Worm (Caenorhabditis elegans) whole organism, young adult: Measurements from ENCODE around the gene F46E10.2.

Experiments used
- B0035.1 ChIP-seq: sonication (generic microtip); optimal IDR thresholded peaks from 2 replicates; lab custom pipeline; 2016; ENCODE audit warnings: missing genetic modification characterization, mild to moderate bottlenecking, missing compliant biosample characterization, missing genotype, missing genetic modification reagents
- B0261.1 ChIP-seq: sonication (generic microtip); optimal IDR thresholded peaks from 2 replicates; lab custom pipeline; 2016; ENCODE audit warnings: mild to moderate bottlenecking, missing genetic modification characterization, moderate library complexity, missing compliant biosample characterization
- B0336.3 ChIP-seq: fragments of 200-800 bp; sonication (Bioruptor generic); IDR thresholded peaks from 2 replicates; pipeline ENCODE4 v1.3.6; 2022; ENCODE audit warnings: missing genetic modification characterization, missing compliant biosample characterization
- C17E4.6 ChIP-seq: fragments of 200-800 bp; sonication (Bioruptor generic); IDR thresholded peaks from 2 replicates; pipeline ENCODE4 v1.3.6; 2022; ENCODE audit warnings: missing genetic modification reagents, missing genetic modification characterization, missing compliant biosample characterization
- D2030.7 ChIP-seq: fragments of 200-800 bp; sonication (Bioruptor generic); IDR thresholded peaks from 2 replicates; pipeline ENCODE4 v1.3.6; 2022; ENCODE audit warnings: missing genetic modification reagents, missing genetic modification characterization, missing compliant biosample characterization
- F22D6.2 ChIP-seq: sonication (generic microtip); optimal IDR thresholded peaks from 2 replicates; lab custom pipeline; 2016; ENCODE audit warnings: mild to moderate bottlenecking, missing genetic modification characterization, missing compliant biosample characterization
- F52B5.7 ChIP-seq: sonication (generic microtip); optimal IDR thresholded peaks from 2 replicates; lab custom pipeline; 2016; ENCODE audit warnings: mild to moderate bottlenecking, missing genetic modification characterization, missing compliant biosample characterization
- F57A8.1 ChIP-seq: fragments of 200-800 bp; sonication (Bioruptor generic); optimal IDR thresholded peaks from 2 replicates; lab custom pipeline; 2018; ENCODE audit warnings: mild to moderate bottlenecking, missing genetic modification characterization, moderate library complexity, missing compliant biosample characterization
- K12H6.12 ChIP-seq: fragments of 200-800 bp; sonication (Bioruptor generic); optimal IDR thresholded peaks from 2 replicates; lab custom pipeline; 2018; ENCODE audit warnings: mild to moderate bottlenecking, missing genetic modification characterization, missing compliant biosample characterization
- Y53G8AR.9 ChIP-seq: fragments of 200-800 bp; sonication (Bioruptor generic); conservative IDR thresholded peaks from 2 replicates; pipeline ENCODE4 v1.3.6; 2022; ENCODE audit warnings: missing genetic modification reagents, missing genetic modification characterization, missing compliant biosample characterization
- Y79H2A.3 ChIP-seq: fragments of 200-800 bp; sonication (Bioruptor generic); conservative IDR thresholded peaks from 2 replicates; pipeline ENCODE4 v1.3.6; 2022; ENCODE audit warnings: missing genetic modification reagents, missing genetic modification characterization, missing compliant biosample characterization
- Y95B8A.8 ChIP-seq: fragments of 200-800 bp; sonication (Bioruptor generic); IDR thresholded peaks from 2 replicates; pipeline ENCODE4 v1.3.6; 2022; ENCODE audit warnings: missing genetic modification reagents, missing genetic modification characterization, missing compliant biosample characterization
- ZK185.1 ChIP-seq: sonication (generic microtip); optimal IDR thresholded peaks from 2 replicates; lab custom pipeline; 2016; ENCODE audit warnings: mild to moderate bottlenecking, missing genetic modification characterization, missing compliant biosample characterization; ENCODE audit not compliant: poor library complexity, severe bottlenecking
- ama-1 ChIP-seq, 3 experiments: fragments of 150-350 bp in 1 of 3; sonication (generic microtip) in 2 of 3; optimal IDR thresholded peaks; 2 replicates each; lab custom pipeline; 2014 to 2018; ENCODE audit warnings: missing biosample characterization in 2 of 3, missing genetic modification characterization in 2 of 3, missing genetic modification reagents in 2 of 3
- aptf-3 ChIP-seq: fragments of 200-800 bp; sonication (Bioruptor generic); IDR thresholded peaks from 2 replicates; pipeline ENCODE4 v1.3.6; 2022; ENCODE audit warnings: missing genetic modification characterization, missing compliant biosample characterization
- attf-3 ChIP-seq: fragments of 200-800 bp; sonication (Bioruptor generic); conservative IDR thresholded peaks from 2 replicates; pipeline ENCODE4 v1.3.6; 2022; ENCODE audit warnings: missing genetic modification reagents, missing genetic modification characterization, missing compliant biosample characterization
- cebp-2 ChIP-seq: fragments of 200-800 bp; sonication (Bioruptor generic); IDR thresholded peaks from 2 replicates; pipeline ENCODE4 v1.3.6; 2022; ENCODE audit warnings: missing genetic modification characterization, missing compliant biosample characterization
- ceh-27 ChIP-seq: fragments of 200-800 bp; sonication (Bioruptor generic); optimal IDR thresholded peaks from 2 replicates; lab custom pipeline; 2018; ENCODE audit warnings: mild to moderate bottlenecking, missing genetic modification characterization, moderate library complexity, missing compliant biosample characterization
- ceh-58 ChIP-seq: fragments of 200-800 bp; sonication (Bioruptor generic); IDR thresholded peaks from 2 replicates; pipeline ENCODE4 v1.3.6; 2022; ENCODE audit warnings: missing genetic modification characterization, missing compliant biosample characterization
- ceh-91 ChIP-seq: fragments of 200-800 bp; sonication (Bioruptor generic); IDR thresholded peaks from 2 replicates; pipeline ENCODE4 v1.3.6; 2022; ENCODE audit warnings: missing genetic modification reagents, missing genetic modification characterization, missing compliant biosample characterization
- die-1 ChIP-seq: sonication (generic microtip); optimal IDR thresholded peaks from 2 replicates; lab custom pipeline; 2016; ENCODE audit warnings: missing genotype, mild to moderate bottlenecking, missing genetic modification characterization, missing compliant biosample characterization
- efl-1 ChIP-seq: fragments of 150-350 bp; optimal IDR thresholded peaks from 2 replicates; lab custom pipeline; 2014; ENCODE audit warnings: missing biosample characterization, missing genetic modification reagents, missing genetic modification characterization
- egrh-3 ChIP-seq: fragments of 200-800 bp; sonication (Bioruptor generic); IDR thresholded peaks from 2 replicates; pipeline ENCODE4 v1.3.6; 2022; ENCODE audit warnings: missing genetic modification reagents, missing genetic modification characterization, missing compliant biosample characterization
- ets-4 ChIP-seq: fragments of 200-800 bp; sonication (Bioruptor generic); optimal IDR thresholded peaks from 2 replicates; lab custom pipeline; 2018; ENCODE audit warnings: mild to moderate bottlenecking, missing genetic modification characterization, missing compliant biosample characterization
- fkh-3 ChIP-seq: sonication (generic microtip); optimal IDR thresholded peaks from 2 replicates; lab custom pipeline; 2016; ENCODE audit warnings: mild to moderate bottlenecking, missing genetic modification characterization, missing compliant biosample characterization
- him-1 ChIP-seq: sonication (generic microtip); optimal IDR thresholded peaks from 2 replicates; lab custom pipeline; 2016; ENCODE audit warnings: missing genotype, missing genetic modification reagents, missing genetic modification characterization, missing compliant biosample characterization
- lag-1 ChIP-seq: fragments of 200-800 bp; sonication (Bioruptor generic); IDR thresholded peaks from 2 replicates; pipeline ENCODE4 v1.3.6; 2022; ENCODE audit warnings: missing genetic modification reagents, missing genetic modification characterization, missing compliant biosample characterization
- let-526 ChIP-seq: fragments of 200-800 bp; sonication (Bioruptor generic); IDR thresholded peaks from 2 replicates; pipeline ENCODE4 v1.3.6; 2022; ENCODE audit warnings: missing genetic modification reagents, missing genetic modification characterization, missing compliant biosample characterization
- let-607 ChIP-seq, 2 experiments: fragments of 200-800 bp in 1 of 2; sonication (Bioruptor generic) in 1 of 2; sonication (generic microtip) in 1 of 2; optimal IDR thresholded peaks; 2 replicates each; lab custom pipeline; 2016 to 2018; ENCODE audit warnings: mild to moderate bottlenecking in 2 of 2, missing compliant biosample characterization in 2 of 2, missing genetic modification characterization in 2 of 2, moderate library complexity in 2 of 2, missing genotype in 1 of 2
- lir-1 ChIP-seq: fragments of 200-800 bp; sonication (Bioruptor generic); conservative IDR thresholded peaks from 2 replicates; pipeline ENCODE4 v1.3.6; 2022; ENCODE audit warnings: missing genetic modification reagents, missing genetic modification characterization, missing compliant biosample characterization
- madf-10 ChIP-seq: sonication (generic microtip); optimal IDR thresholded peaks from 2 replicates; lab custom pipeline; 2016; ENCODE audit warnings: mild to moderate bottlenecking, missing genetic modification characterization, missing compliant biosample characterization
- madf-6 ChIP-seq: fragments of 200-800 bp; sonication (Bioruptor generic); IDR thresholded peaks from 2 replicates; pipeline ENCODE4 v1.3.6; 2022; ENCODE audit warnings: missing genetic modification reagents, missing genetic modification characterization, missing compliant biosample characterization
- nfya-1 ChIP-seq: sonication (generic microtip); optimal IDR thresholded peaks from 2 replicates; lab custom pipeline; 2017; ENCODE audit warnings: antibody characterized with exemption, missing compliant biosample characterization, missing genetic modification characterization, borderline replicate concordance; ENCODE audit not compliant: insufficient read depth
- nfya-2 ChIP-seq: fragments of 200-800 bp; sonication (Bioruptor generic); IDR thresholded peaks from 2 replicates; pipeline ENCODE4 v1.3.6; 2022; ENCODE audit warnings: missing genetic modification reagents, missing genetic modification characterization, missing compliant biosample characterization
- nhr-120 ChIP-seq: fragments of 200-800 bp; sonication (Bioruptor generic); IDR thresholded peaks from 2 replicates; pipeline ENCODE4 v1.3.6; 2022; ENCODE audit warnings: missing genetic modification characterization, missing compliant biosample characterization
- nhr-27 ChIP-seq: fragments of 200-800 bp; sonication (Bioruptor generic); optimal IDR thresholded peaks from 2 replicates; lab custom pipeline; 2018; ENCODE audit warnings: mild to moderate bottlenecking, missing genetic modification characterization, moderate library complexity, missing compliant biosample characterization
- nhr-80 ChIP-seq: sonication (generic microtip); optimal IDR thresholded peaks from 2 replicates; lab custom pipeline; 2016; ENCODE audit warnings: missing genetic modification characterization, missing compliant biosample characterization
- snpc-3.4 ChIP-seq: sonication (generic microtip); optimal IDR thresholded peaks from 2 replicates; lab custom pipeline; 2017; ENCODE audit warnings: missing genetic modification characterization, mild to moderate bottlenecking, missing compliant biosample characterization, antibody characterized with exemption, moderate library complexity, missing genotype, missing genetic modification reagents
- snpc-4 ChIP-seq, 5 experiments: fragments of 150-350 bp in 1 of 5; sonication (generic microtip) in 4 of 5; optimal IDR thresholded peaks; 2 replicates each; lab custom pipeline; 2014 to 2018; ENCODE audit warnings: missing genetic modification characterization in 5 of 5, missing biosample characterization in 3 of 5, antibody characterized with exemption in 2 of 5, mild to moderate bottlenecking in 2 of 5, missing compliant biosample characterization in 2 of 5, missing genotype in 2 of 5, moderate library complexity in 2 of 5, missing genetic modification reagents in 1 of 5
- somi-1 ChIP-seq: fragments of 200-800 bp; sonication (Bioruptor generic); optimal IDR thresholded peaks from 2 replicates; lab custom pipeline; 2018; ENCODE audit warnings: mild to moderate bottlenecking, missing genetic modification characterization, missing compliant biosample characterization
- zfh-2 ChIP-seq: fragments of 200-800 bp; sonication (Bioruptor generic); conservative IDR thresholded peaks from 2 replicates; pipeline ENCODE4 v1.3.6; 2022; ENCODE audit warnings: missing genetic modification reagents, missing genetic modification characterization, missing compliant biosample characterization
- ztf-22 ChIP-seq: fragments of 200-800 bp; sonication (Bioruptor generic); optimal IDR thresholded peaks from 2 replicates; lab custom pipeline; 2018; ENCODE audit warnings: mild to moderate bottlenecking, missing genetic modification characterization, moderate library complexity, missing compliant biosample characterization
- ztf-26 ChIP-seq: sonication (generic microtip); optimal IDR thresholded peaks from 2 replicates; lab custom pipeline; 2017; ENCODE audit warnings: missing genetic modification characterization, missing compliant biosample characterization
- ztf-6 ChIP-seq: fragments of 200-800 bp; sonication (Bioruptor generic); IDR thresholded peaks from 2 replicates; pipeline ENCODE4 v1.3.6; 2022; ENCODE audit warnings: missing genetic modification reagents, missing genetic modification characterization, missing compliant biosample characterization

Gene F46E10.2

DNA sequence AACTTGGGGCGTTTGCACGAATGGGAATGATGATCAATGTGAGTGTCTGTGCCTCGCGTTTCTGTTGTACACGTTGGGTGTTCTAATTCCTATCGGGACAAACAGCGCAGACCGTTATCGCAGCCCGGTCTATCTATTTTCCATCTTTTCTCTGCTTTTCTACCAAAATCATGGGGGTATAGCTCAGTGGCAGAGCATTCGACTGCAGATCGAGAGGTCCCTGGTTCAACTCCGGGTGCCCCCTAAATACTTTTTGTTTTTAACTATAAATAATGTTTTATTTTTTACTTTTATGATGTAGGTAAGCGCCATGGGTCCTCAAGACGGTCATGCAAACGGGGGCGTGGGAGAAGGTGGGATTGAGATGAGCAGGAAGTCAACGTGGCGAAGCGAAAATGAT, 39.4 kb downstream of the F46E10.2 start (continued):
- TF ChIP-seq ZK185.1 (tag; lab: Kevin White, UChicago) (peak; percentile 41), B0261.1 (tag; lab: Kevin White, UChicago) (peak; percentile 77), egrh-3 (GFP tag; lab: Robert Waterston, UW) (no peak), ets-4 (GFP tag; lab: Kevin White, UChicago) (peak; percentile 60), nfya-1 (tag; lab: Kevin White, UChicago) (no peak), ztf-6 (GFP tag; lab: Robert Waterston, UW) (no peak), nhr-120 (GFP tag; lab: Robert Waterston, UW) (no peak), B0035.1 (peak; percentile 31), efl-1 (GFP tag; lab: Kevin White, UChicago) (no peak), lag-1 (GFP tag; lab: Robert Waterston, UW) (no peak), snpc-3.4 (tag; lab: Kevin White, UChicago) (peak; percentile 40), madf-10 (tag; lab: Kevin White, UChicago) (peak; percentile 55), nfya-2 (GFP tag; lab: Robert Waterston, UW) (no peak), D2030.7 (GFP tag; lab: Robert Waterston, UW) (peak; percentile 69; the same call in 1 of the 2 replicates), ztf-22 (GFP tag; lab: Kevin White, UChicago) (no peak), ztf-26 (tag; lab: Kevin White, UChicago) (peak; percentile 24), B0336.3 (GFP tag; lab: Robert Waterston, UW) (no peak), F52B5.7 (tag; lab: Kevin White, UChicago) (no peak), somi-1 (GFP tag; lab: Kevin White, UChicago) (peak; percentile 49), F22D6.2 (tag; lab: Kevin White, UChicago) (no peak), nhr-80 (peak; percentile 42), C17E4.6 (no peak), fkh-3 (peak; percentile 70), ceh-27 (GFP tag; lab: Kevin White, UChicago) (no peak), ceh-91 (GFP tag; lab: Robert Waterston, UW) (no peak), cebp-2 (0 out of 2 replicates have a peak, but pooled peaks have one; percentile 42), him-1 (peak; percentile 71), snpc-4 (GFP tag; optimal IDR thresholded peaks at IDR 0.05; lab: Kevin White, UChicago) (no peak), snpc-4 (tag; optimal IDR thresholded peaks at IDR 0.05; lab: Kevin White, UChicago) (no peak), aptf-3 (GFP tag; lab: Robert Waterston, UW) (no peak; the same call in 1 of the 2 replicates), F57A8.1 (GFP tag; lab: Kevin White, UChicago) (peak; percentile 66), nhr-27 (tag; lab: Kevin White, UChicago) (no peak), lir-1 (no peak), K12H6.12 (tag; lab: Kevin White, UChicago) (no peak), die-1 (tag; lab: Kevin White, UChicago) (peak; percentile 89)

DNA sequence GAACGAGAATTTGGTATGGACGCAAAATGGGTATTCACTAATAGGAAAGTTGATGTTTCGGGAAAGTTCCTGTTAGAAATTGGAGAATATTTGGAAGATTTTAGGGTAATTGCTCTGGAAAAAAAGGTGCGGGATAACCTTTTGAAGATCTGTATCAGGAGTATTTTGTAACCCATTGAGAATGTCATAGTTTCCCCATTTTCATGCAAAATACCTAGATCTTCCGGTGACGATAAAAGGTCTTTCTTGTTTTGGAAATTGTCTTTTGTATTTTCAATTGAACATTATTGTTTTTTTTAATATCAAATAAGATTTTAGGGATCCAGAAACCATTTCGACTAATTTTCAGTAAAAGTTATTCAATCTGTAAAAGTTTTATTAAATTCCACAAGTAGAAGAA, 41.4 kb downstream of the F46E10.2 start, which contains the start of gene spp-19:
Gene spp-19, minus strand, starts transcription at position 101 of the 400 bp plus-strand sequence.
- TF ChIP-seq Y53G8AR.9 (GFP tag; lab: Robert Waterston, UW) = no peak
- no peak for TF ChIP-seq ama-1 (optimal IDR thresholded peaks at IDR 0.05; lab: Kevin White, UChicago)
- no peak for TF ChIP-seq ama-1 (GFP tag; optimal IDR thresholded peaks at IDR 0.05; lab: Kevin White, UChicago)
- no peak for TF ChIP-seq B0261.1 (tag; lab: Kevin White, UChicago)
- TF ChIP-seq attf-3 (GFP tag; lab: Robert Waterston, UW) = no peak
- TF ChIP-seq let-526 (GFP tag; lab: Robert Waterston, UW) = no peak
- TF ChIP-seq ZK185.1 (tag; lab: Kevin White, UChicago) = no peak
- no peak for TF ChIP-seq ceh-27 (GFP tag; lab: Kevin White, UChicago)
- no peak for TF ChIP-seq Y79H2A.3
- no peak for TF ChIP-seq zfh-2 (GFP tag; lab: Robert Waterston, UW)
- no peak for TF ChIP-seq madf-6 (GFP tag; lab: Robert Waterston, UW)
- no peak for TF ChIP-seq ceh-58 (GFP tag; lab: Robert Waterston, UW)
- no peak for TF ChIP-seq let-607 (tag; optimal IDR thresholded peaks at IDR 0.05; lab: Kevin White, UChicago)
- TF ChIP-seq efl-1 (GFP tag; lab: Kevin White, UChicago) = no peak
- TF ChIP-seq Y95B8A.8 (GFP tag; lab: Robert Waterston, UW) = no peak
